Fruit fly (Drosophila melanogaster): ENCODE measurements around the gene CG4119.

The CG4119 gene

dm6 chrX:5699824-5700498 is 34.1 kb downstream of the CG4119 start (continued):
- TF ChIP-seq ATbp (GFP tag; optimal IDR thresholded peaks at IDR 0.05) (peak; percentile 74), CG13424 (tag; optimal IDR thresholded peaks at IDR 0.05) (peak; percentile 64), D19B (GFP tag; optimal IDR thresholded peaks at IDR 0.05) (peak; percentile 89), CG16779 (GFP tag; IDR thresholded peaks at IDR 0.05) (no peak), Usf (GFP tag; optimal IDR thresholded peaks at IDR 0.05) (peak; percentile 22), wdn (GFP tag; IDR thresholded peaks at IDR 0.05) (no peak), CG12769 (tag; optimal IDR thresholded peaks at IDR 0.05) (peak; percentile 79), CG7987 (GFP tag; optimal IDR thresholded peaks at IDR 0.05) (no peak), pan (optimal IDR thresholded peaks at IDR 0.05) (no peak), pan (GFP tag; optimal IDR thresholded peaks at IDR 0.05 in 1 of 2, IDR thresholded peaks at IDR 0.05 in 1 of 2) (peak in 1 of 2 experiments; percentile 28), CG3407 (GFP tag; optimal IDR thresholded peaks at IDR 0.05) (peak; percentile 46), bab2 (GFP tag; optimal IDR thresholded peaks at IDR 0.05) (peak; percentile 7), Gsc (GFP tag; IDR thresholded peaks at IDR 0.05) (no peak), sisA (GFP tag; IDR thresholded peaks at IDR 0.05) (peak; percentile 60), fd102C (GFP tag; optimal IDR thresholded peaks at IDR 0.05) (no peak), salm (tag; optimal IDR thresholded peaks at IDR 0.05) (peak; percentile 42), Bgb (GFP tag; IDR thresholded peaks at IDR 0.05; ENCODE audit: partially characterized antibody) (no peak), CG3281 (GFP tag; optimal IDR thresholded peaks at IDR 0.05) (peak; percentile 68), crc (GFP tag; optimal IDR thresholded peaks at IDR 0.05) (peak; percentile 18), her (GFP tag; optimal IDR thresholded peaks at IDR 0.05) (no peak), sug (tag; optimal IDR thresholded peaks at IDR 0.05) (peak; percentile 22), abd-A (tag; optimal IDR thresholded peaks at IDR 0.05) (peak; percentile 67), sqz (GFP tag; optimal IDR thresholded peaks at IDR 0.05) (peak; percentile 27), sd (tag; optimal IDR thresholded peaks at IDR 0.05) (peak; percentile 5), yki (optimal IDR thresholded peaks at IDR 0.05) (no peak), CG10267 (tag; optimal IDR thresholded peaks at IDR 0.05) (peak; percentile 52), Awh (GFP tag; IDR thresholded peaks at IDR 0.05) (0 out of 2 replicates have a peak, but pooled peaks have one; percentile 44), Hr78 (GFP tag; optimal IDR thresholded peaks at IDR 0.05) (peak in 1 of 2 experiments; percentile 21), CG9817 (tag; optimal IDR thresholded peaks at IDR 0.05) (peak; percentile 33), Ptx1 (GFP tag; IDR thresholded peaks at IDR 0.05) (peak; percentile 71), B-H1 (GFP tag; IDR thresholded peaks at IDR 0.05) (peak; percentile 38; the same call in 1 of the 3 replicates), CG11247 (GFP tag; IDR thresholded peaks at IDR 0.05) (no peak), CG17186 (GFP tag; optimal IDR thresholded peaks at IDR 0.05) (no peak), CG3847 (GFP tag; IDR thresholded peaks at IDR 0.05) (0 out of 2 replicates have a peak, but pooled peaks have one; percentile 29), dm (GFP tag; optimal IDR thresholded peaks at IDR 0.05) (peak; percentile 10), CG13287 (GFP tag; IDR thresholded peaks at IDR 0.05; ENCODE audit: partially characterized antibody) (no peak), pho (GFP tag; optimal IDR thresholded peaks at IDR 0.05) (no peak), chif (GFP tag; optimal IDR thresholded peaks at IDR 0.05) (peak; percentile 65 to 68), CG12219 (GFP tag; optimal IDR thresholded peaks at IDR 0.05) (peak; percentile 40), jing (GFP tag; optimal IDR thresholded peaks at IDR 0.05) (peak; percentile 48), mirr (GFP tag; optimal IDR thresholded peaks at IDR 0.05) (no peak), CG13775 (GFP tag; optimal IDR thresholded peaks at IDR 0.05) (peak; percentile 17), Taf1 (GFP tag; IDR thresholded peaks at IDR 0.05) (no peak), dmrt99B (tag; optimal IDR thresholded peaks at IDR 0.05) (peak; percentile 81), ems (GFP tag; optimal IDR thresholded peaks at IDR 0.05) (peak; percentile 34), CG15514 (GFP tag; optimal IDR thresholded peaks at IDR 0.05) (peak; percentile 21), CG17385 (GFP tag; optimal IDR thresholded peaks at IDR 0.05) (peak; percentile 45), CG1792 (GFP tag; optimal IDR thresholded peaks at IDR 0.05) (no peak), Hr39 (optimal IDR thresholded peaks at IDR 0.05) (no peak), unpg (GFP tag; optimal IDR thresholded peaks at IDR 0.05) (peak; percentile 80)

Data from whole organism, embryonic.